Fruit fly (Drosophila melanogaster) whole organism, embryonic: ENCODE measurements around the gene CG42820.

ENCODE experiments used
- C15 ChIP-seq: fragments of 200-800 bp; sonication (Bioruptor generic); IDR thresholded peaks from 3 replicates; pipeline ENCODE4 v1.3.6; 2022; ENCODE audit warnings: missing biosample characterization, missing genetic modification characterization
- CG10267 ChIP-seq: fragments of 200-800 bp; sonication (Bioruptor generic); optimal IDR thresholded peaks from 2 replicates; lab custom pipeline; 2018; ENCODE audit warnings: missing biosample characterization, mild to moderate bottlenecking, missing genetic modification characterization, moderate library complexity
- CG10565 ChIP-seq: fragments of 200-800 bp; sonication (Bioruptor generic); optimal IDR thresholded peaks from 3 replicates; lab custom pipeline; 2016; ENCODE audit warnings: missing biosample characterization, mild to moderate bottlenecking, missing genetic modification characterization
- CG11085 ChIP-seq: fragments of 200-800 bp; sonication (Bioruptor generic); IDR thresholded peaks from 2 replicates; pipeline ENCODE4 v1.3.6; 2022; ENCODE audit warnings: missing biosample characterization, missing genetic modification characterization
- CG11093 ChIP-seq: fragments of 200-800 bp; sonication (Bioruptor generic); IDR thresholded peaks from 3 replicates; pipeline ENCODE4 v1.3.6; 2022; ENCODE audit warnings: missing biosample characterization, missing genetic modification characterization
- CG12659 ChIP-seq: fragments of 200-800 bp; sonication (Bioruptor generic); optimal IDR thresholded peaks from 3 replicates; lab custom pipeline; 2017; ENCODE audit warnings: mild to moderate bottlenecking, missing biosample characterization, missing genetic modification reagents, missing genetic modification characterization
- CG14710 ChIP-seq: fragments of 200-800 bp; sonication (Bioruptor generic); optimal IDR thresholded peaks from 3 replicates; lab custom pipeline; 2019; ENCODE audit warnings: missing biosample characterization, mild to moderate bottlenecking, missing genetic modification characterization, moderate library complexity
- CG1603 ChIP-seq: fragments of 200-800 bp; sonication (Bioruptor generic); optimal IDR thresholded peaks from 2 replicates; lab custom pipeline; 2019; ENCODE audit warnings: missing biosample characterization, mild to moderate bottlenecking, missing genetic modification characterization, moderate library complexity
- CG17361 ChIP-seq: fragments of 200-800 bp; sonication (Bioruptor generic); IDR thresholded peaks from 3 replicates; pipeline ENCODE4 v1.3.6; 2022; ENCODE audit warnings: missing biosample characterization, missing genetic modification characterization
- CG17802 ChIP-seq: fragments of 200-800 bp; sonication (Bioruptor generic); optimal IDR thresholded peaks from 2 replicates; lab custom pipeline; 2018; ENCODE audit warnings: missing biosample characterization, mild to moderate bottlenecking, missing genetic modification characterization, moderate library complexity
- CG18619 ChIP-seq: fragments of 200-800 bp; sonication (Bioruptor generic); optimal IDR thresholded peaks from 3 replicates; lab custom pipeline; 2017; ENCODE audit warnings: missing biosample characterization, mild to moderate bottlenecking, missing genetic modification characterization
- CG2120 ChIP-seq: fragments of 200-800 bp; sonication (Bioruptor generic); optimal IDR thresholded peaks from 3 replicates; lab custom pipeline; 2016; ENCODE audit warnings: missing biosample characterization, missing genetic modification characterization
- CG33557 ChIP-seq: fragments of 200-800 bp; sonication (Bioruptor generic); optimal IDR thresholded peaks from 2 replicates; lab custom pipeline; 2019; ENCODE audit warnings: missing biosample characterization, mild to moderate bottlenecking, missing genetic modification characterization, moderate library complexity
- CG3726 ChIP-seq: fragments of 200-800 bp; sonication (Bioruptor generic); IDR thresholded peaks from 3 replicates; pipeline ENCODE4, ENCODE4 v1.3.6; 2022; ENCODE audit warnings: missing biosample characterization, missing genetic modification characterization
- CG3847 ChIP-seq: fragments of 200-800 bp; sonication (Bioruptor generic); IDR thresholded peaks from 2 replicates; pipeline ENCODE4 v1.3.6; 2022; ENCODE audit warnings: missing biosample characterization, missing genetic modification characterization
- CG4282 ChIP-seq: fragments of 200-800 bp; sonication (Bioruptor generic); optimal IDR thresholded peaks from 2 replicates; lab custom pipeline; 2016; ENCODE audit warnings: missing biosample characterization, missing genetic modification characterization
- CG4707 ChIP-seq: fragments of 200-800 bp; sonication (Bioruptor generic); optimal IDR thresholded peaks from 2 replicates; lab custom pipeline; 2018; ENCODE audit warnings: missing biosample characterization, mild to moderate bottlenecking, missing genetic modification characterization, moderate library complexity
- CG4854 ChIP-seq: fragments of 200-800 bp; sonication (Bioruptor generic); optimal IDR thresholded peaks from 2 replicates; lab custom pipeline; 2016; ENCODE audit warnings: missing biosample characterization, missing genetic modification characterization, inconsistent platforms
- CG6254 ChIP-seq: fragments of 200-800 bp; sonication (Bioruptor generic); optimal IDR thresholded peaks from 3 replicates; lab custom pipeline; 2017; ENCODE audit warnings: mild to moderate bottlenecking, missing biosample characterization, missing genetic modification reagents, missing genetic modification characterization
- CG7357 ChIP-seq: fragments of 200-800 bp; sonication (Bioruptor generic); IDR thresholded peaks from 3 replicates; pipeline ENCODE4 v1.3.6; 2022; ENCODE audit warnings: missing biosample characterization, missing genetic modification characterization
- CG8359 ChIP-seq: fragments of 200-800 bp; sonication (Bioruptor generic); optimal IDR thresholded peaks from 2 replicates; lab custom pipeline; 2017; ENCODE audit warnings: missing biosample characterization, mild to moderate bottlenecking, missing genetic modification characterization, borderline replicate concordance
- CG8478 ChIP-seq: fragments of >200 bp; optimal IDR thresholded peaks from 2 replicates; lab custom pipeline; 2018
- CG9727 ChIP-seq: fragments of 200-800 bp; sonication (Bioruptor generic); optimal IDR thresholded peaks from 3 replicates; lab custom pipeline; 2017; ENCODE audit warnings: missing biosample characterization, mild to moderate bottlenecking, missing genetic modification characterization
- Dad ChIP-seq: fragments of 200-800 bp; sonication (Bioruptor generic); optimal IDR thresholded peaks from 3 replicates; lab custom pipeline; 2016; ENCODE audit warnings: missing biosample characterization, missing genetic modification characterization
- Dll ChIP-seq: fragments of 200-800 bp; sonication (Bioruptor generic); IDR thresholded peaks from 4 replicates; pipeline ENCODE4 v1.3.6; 2022; ENCODE audit warnings: missing biosample characterization, missing genetic modification characterization; ENCODE audit not compliant: partially characterized antibody
- Gsc ChIP-seq: fragments of 200-800 bp; sonication (Bioruptor generic); IDR thresholded peaks from 2 replicates; pipeline ENCODE4 v1.3.6; 2022; ENCODE audit warnings: missing biosample characterization, missing genetic modification characterization
- HLH4C ChIP-seq: fragments of 200-800 bp; sonication (Bioruptor generic); IDR thresholded peaks from 3 replicates; pipeline ENCODE4 v1.3.6; 2022; ENCODE audit warnings: missing biosample characterization, missing genetic modification characterization; ENCODE audit not compliant: partially characterized antibody
- Hey ChIP-seq: fragments of 200-800 bp; sonication (Bioruptor generic); optimal IDR thresholded peaks from 3 replicates; lab custom pipeline; 2018; ENCODE audit warnings: missing biosample characterization, mild to moderate bottlenecking, missing genetic modification characterization
- Kr ChIP-seq: fragments of 200-800 bp; sonication (Bioruptor generic); optimal IDR thresholded peaks from 2 replicates; lab custom pipeline; 2017; ENCODE audit warnings: missing biosample characterization, mild to moderate bottlenecking, missing genetic modification characterization
- Mrtf ChIP-seq: fragments of 200-800 bp; sonication (Bioruptor generic); IDR thresholded peaks from 3 replicates; pipeline ENCODE4 v1.3.6; 2022; ENCODE audit warnings: missing biosample characterization, missing genetic modification characterization
- Scr ChIP-seq: fragments of 200-800 bp; sonication (Bioruptor generic); IDR thresholded peaks from 2 replicates; pipeline ENCODE4 v1.3.6; 2022; ENCODE audit warnings: missing biosample characterization, missing genetic modification characterization; ENCODE audit not compliant: partially characterized antibody
- aop ChIP-seq: fragments of 200-800 bp; sonication (Bioruptor generic); IDR thresholded peaks from 2 replicates; pipeline ENCODE4 v1.3.6; 2022; ENCODE audit warnings: missing biosample characterization, missing genetic modification characterization
- cad ChIP-seq: fragments of >200 bp; optimal IDR thresholded peaks from 2 replicates; lab custom pipeline; 2017; ENCODE audit warnings: missing biosample characterization, missing genetic modification characterization
- cas ChIP-seq: fragments of 200-800 bp; sonication (Bioruptor generic); IDR thresholded peaks from 2 replicates; pipeline ENCODE4 v1.3.6; 2022; ENCODE audit warnings: missing biosample characterization, missing genetic modification characterization
- disco-r ChIP-seq: fragments of 200-800 bp; sonication (Bioruptor generic); optimal IDR thresholded peaks from 2 replicates; lab custom pipeline; 2016; ENCODE audit warnings: missing biosample characterization, missing genetic modification characterization
- fd3F ChIP-seq: fragments of 200-800 bp; sonication (Bioruptor generic); optimal IDR thresholded peaks from 2 replicates; lab custom pipeline; 2018; ENCODE audit warnings: missing biosample characterization, mild to moderate bottlenecking, missing genetic modification characterization, moderate library complexity
- fd64A ChIP-seq: fragments of 200-800 bp; sonication (Bioruptor generic); optimal IDR thresholded peaks from 3 replicates; lab custom pipeline; 2018; ENCODE audit warnings: missing biosample characterization, mild to moderate bottlenecking, missing genetic modification characterization
- fru ChIP-seq: fragments of >200 bp; optimal IDR thresholded peaks from 2 replicates; lab custom pipeline; 2017
- gcm2 ChIP-seq: fragments of 200-800 bp; sonication (Bioruptor generic); optimal IDR thresholded peaks from 2 replicates; lab custom pipeline; 2016; ENCODE audit warnings: missing biosample characterization, missing genetic modification characterization
- kni ChIP-seq: fragments of 200-800 bp; sonication (Bioruptor generic); optimal IDR thresholded peaks from 3 replicates; lab custom pipeline; 2017; ENCODE audit warnings: mild to moderate bottlenecking, missing biosample characterization, missing genetic modification reagents, missing genetic modification characterization
- lmd ChIP-seq: fragments of 200-800 bp; sonication (Bioruptor generic); IDR thresholded peaks from 2 replicates; pipeline ENCODE4 v1.3.6; 2022; ENCODE audit warnings: missing biosample characterization, missing genetic modification characterization
- mam ChIP-seq: fragments of 200-800 bp; sonication (Bioruptor generic); optimal IDR thresholded peaks from 3 replicates; lab custom pipeline; 2016; ENCODE audit warnings: missing biosample characterization, missing genetic modification characterization
- mld ChIP-seq: fragments of 200-800 bp; sonication (Bioruptor generic); IDR thresholded peaks from 3 replicates; pipeline ENCODE4 v1.3.6; 2022; ENCODE audit warnings: missing biosample characterization, missing genetic modification characterization; ENCODE audit not compliant: partially characterized antibody
- nerfin-2 ChIP-seq: fragments of 200-800 bp; sonication (Bioruptor generic); IDR thresholded peaks from 2 replicates; pipeline ENCODE4 v1.3.6; 2022; ENCODE audit warnings: missing biosample characterization, missing genetic modification characterization; ENCODE audit not compliant: partially characterized antibody
- p53 ChIP-seq: fragments of 200-800 bp; sonication (Bioruptor generic); optimal IDR thresholded peaks from 2 replicates; lab custom pipeline; 2016; ENCODE audit warnings: missing biosample characterization, missing genetic modification characterization
- phol ChIP-seq: fragments of 200-800 bp; sonication (Bioruptor generic); optimal IDR thresholded peaks from 3 replicates; lab custom pipeline; 2018; ENCODE audit warnings: missing biosample characterization, mild to moderate bottlenecking, missing genetic modification characterization, moderate library complexity
- ro ChIP-seq: fragments of 200-800 bp; sonication (Bioruptor generic); IDR thresholded peaks from 2 replicates; pipeline ENCODE4 v1.3.6; 2022; ENCODE audit warnings: missing biosample characterization, missing genetic modification characterization
- unc-4 ChIP-seq: fragments of 200-800 bp; sonication (Bioruptor generic); IDR thresholded peaks from 2 replicates; pipeline ENCODE4 v1.3.6; 2022; ENCODE audit warnings: missing biosample characterization, missing genetic modification characterization; ENCODE audit not compliant: partially characterized antibody
- wdn ChIP-seq: fragments of 200-800 bp; sonication (Bioruptor generic); IDR thresholded peaks from 2 replicates; pipeline ENCODE4 v1.3.6; 2022; ENCODE audit warnings: missing biosample characterization, missing genetic modification characterization
- zfh1 ChIP-seq: fragments of 200-800 bp; sonication (Bioruptor generic); IDR thresholded peaks from 3 replicates; pipeline ENCODE4 v1.3.6; 2022; ENCODE audit warnings: missing biosample characterization, missing genetic modification characterization

The CG42820 gene

DNA sequence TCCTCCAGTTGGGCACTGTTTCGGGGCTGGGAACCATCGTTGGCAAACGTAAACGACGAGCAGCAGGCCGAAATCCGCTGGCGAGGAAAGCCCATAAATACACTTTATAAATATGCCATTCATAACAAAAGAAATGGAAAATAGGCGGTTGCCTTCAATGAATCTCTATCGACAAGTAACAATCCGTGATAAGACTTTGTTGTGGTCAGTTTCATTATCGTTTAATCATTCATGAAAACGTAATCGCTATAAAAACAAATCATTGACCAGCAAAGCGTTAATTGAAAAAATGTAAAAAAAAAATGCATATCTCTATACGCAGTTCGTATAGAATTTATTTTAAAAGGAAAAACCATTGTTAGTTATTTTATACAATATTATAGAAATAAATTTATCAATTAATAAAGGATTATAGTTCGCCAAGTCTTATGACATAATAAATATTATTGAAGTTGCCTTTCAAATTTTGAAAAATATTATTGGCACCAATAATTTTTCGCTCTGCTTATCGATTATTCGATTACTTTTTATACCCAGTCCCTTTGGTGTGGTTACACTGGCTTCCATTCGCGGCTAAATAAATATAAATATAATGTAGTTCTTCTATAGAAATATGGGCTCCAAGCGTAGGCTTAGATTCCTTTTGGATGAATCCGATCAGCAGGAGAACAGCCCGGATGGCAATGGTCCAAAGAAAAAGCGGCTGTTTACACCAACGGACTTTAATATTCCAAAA lies 7.8 kb upstream of the CG42820 start, which contains the start of gene CG31898 (continued):
- TF ChIP-seq CG17802 (tag; lab: Kevin White, UChicago) (no peak), CG10267 (peak; percentile 23), zfh1 (GFP tag; lab: Robert Waterston, UW) (no peak), CG3726 (GFP tag; lab: Robert Waterston, UW) (no peak), Dll (GFP tag; lab: Robert Waterston, UW) (peak; percentile 52; the same call in 2 of the 4 replicates), CG11093 (GFP tag; lab: Robert Waterston, UW) (no peak), CG11085 (GFP tag; lab: Robert Waterston, UW) (no peak), cad (no peak), aop (no peak), cas (GFP tag; lab: Robert Waterston, UW) (no peak), CG18619 (GFP tag; lab: Kevin White, UChicago) (no peak), kni (no peak), fd64A (GFP tag; lab: Kevin White, UChicago) (no peak), CG8478 (no peak), CG7357 (no peak), fd3F (GFP tag; lab: Kevin White, UChicago) (no peak), Hey (no peak), CG12659 (GFP tag; lab: Kevin White, UChicago) (peak; percentile 1), Kr (GFP tag; lab: Kevin White, UChicago) (no peak), CG2120 (GFP tag; lab: Kevin White, UChicago) (no peak), disco-r (no peak), CG4707 (GFP tag; lab: Kevin White, UChicago) (no peak), CG4282 (GFP tag; lab: Kevin White, UChicago) (no peak), CG1603 (tag; lab: Kevin White, UChicago) (no peak), CG4854 (GFP tag; lab: Kevin White, UChicago) (no peak), CG10565 (no peak), unc-4 (GFP tag; lab: Robert Waterston, UW) (0 out of 2 replicates have a peak, but pooled peaks have one; percentile 26), CG6254 (no peak), HLH4C (GFP tag; lab: Robert Waterston, UW) (peak; percentile 45; the same call in 1 of the 3 replicates), CG17361 (GFP tag; lab: Robert Waterston, UW) (0 out of 3 replicates have a peak, but pooled peaks have one; percentile 10), fru (lab: Kevin White, UChicago) (no peak), wdn (GFP tag; lab: Robert Waterston, UW) (no peak), Mrtf (GFP tag; lab: Robert Waterston, UW) (no peak), gcm2 (GFP tag; lab: Kevin White, UChicago) (no peak), mam (GFP tag; lab: Kevin White, UChicago) (no peak), Dad (GFP tag; lab: Kevin White, UChicago) (no peak), C15 (GFP tag; lab: Robert Waterston, UW) (no peak), mld (GFP tag; lab: Robert Waterston, UW) (no peak), lmd (no peak), p53 (GFP tag; lab: Kevin White, UChicago) (no peak), Gsc (GFP tag; lab: Robert Waterston, UW) (no peak), Scr (GFP tag; lab: Robert Waterston, UW) (peak; percentile 41; the same call in 1 of the 2 replicates), CG33557 (GFP tag; lab: Kevin White, UChicago) (no peak), CG14710 (tag; lab: Kevin White, UChicago) (peak; percentile 99), CG8359 (GFP tag; lab: Kevin White, UChicago) (no peak), nerfin-2 (peak; percentile 48; the same call in 1 of the 2 replicates), CG9727 (GFP tag; lab: Kevin White, UChicago) (no peak), CG3847 (GFP tag; lab: Robert Waterston, UW) (no peak), ro (no peak), phol (tag; lab: Kevin White, UChicago) (no peak)
